Fruit fly (Drosophila melanogaster) whole organism, embryonic: ENCODE measurements around the gene CG18675.

Experiments
- Awh ChIP-seq: fragments of 200-800 bp; sonication (Bioruptor generic); IDR thresholded peaks from 2 replicates; pipeline ENCODE4, ENCODE4 v1.3.6; 2022; ENCODE audit warnings: missing biosample characterization, missing genetic modification characterization
- Blimp-1 ChIP-seq: fragments of 200-800 bp; sonication (Bioruptor generic); optimal IDR thresholded peaks from 3 replicates; lab custom pipeline; 2018; ENCODE audit warnings: missing biosample characterization, missing genetic modification characterization, mild to moderate bottlenecking, moderate library complexity, missing genetic modification reagents
- CG10267 ChIP-seq: fragments of 200-800 bp; sonication (Bioruptor generic); optimal IDR thresholded peaks from 2 replicates; lab custom pipeline; 2018; ENCODE audit warnings: missing biosample characterization, mild to moderate bottlenecking, missing genetic modification characterization, moderate library complexity
- CG11560 ChIP-seq: fragments of 200-800 bp; sonication (Bioruptor generic); IDR thresholded peaks from 3 replicates; pipeline ENCODE4 v1.3.6; 2022; ENCODE audit warnings: missing biosample characterization, missing genetic modification characterization
- CG17328 ChIP-seq: fragments of 200-800 bp; sonication (Bioruptor generic); IDR thresholded peaks from 2 replicates; pipeline ENCODE4 v1.3.6; 2022; ENCODE audit warnings: missing biosample characterization, missing genetic modification characterization
- CG1792 ChIP-seq: fragments of 200-800 bp; sonication (Bioruptor generic); optimal IDR thresholded peaks from 2 replicates; lab custom pipeline; 2016; ENCODE audit warnings: missing biosample characterization, missing genetic modification characterization
- CG18619 ChIP-seq: fragments of 200-800 bp; sonication (Bioruptor generic); optimal IDR thresholded peaks from 3 replicates; lab custom pipeline; 2017; ENCODE audit warnings: missing biosample characterization, mild to moderate bottlenecking, missing genetic modification characterization
- CG18764 ChIP-seq: fragments of 200-800 bp; sonication (Bioruptor generic); optimal IDR thresholded peaks from 3 replicates; lab custom pipeline; 2016; ENCODE audit warnings: missing biosample characterization, missing genetic modification characterization
- CG2875 ChIP-seq: fragments of 200-800 bp; sonication (Bioruptor generic); optimal IDR thresholded peaks from 2 replicates; lab custom pipeline; 2017; ENCODE audit warnings: missing biosample characterization, mild to moderate bottlenecking, missing genetic modification characterization, missing genetic modification reagents
- CG3163 ChIP-seq: fragments of 200-800 bp; sonication (Bioruptor generic); optimal IDR thresholded peaks from 3 replicates; lab custom pipeline; 2016; ENCODE audit warnings: missing biosample characterization, missing genetic modification characterization
- CG33557 ChIP-seq: fragments of 200-800 bp; sonication (Bioruptor generic); optimal IDR thresholded peaks from 2 replicates; lab custom pipeline; 2019; ENCODE audit warnings: missing biosample characterization, mild to moderate bottlenecking, missing genetic modification characterization, moderate library complexity
- CG3407 ChIP-seq: fragments of 200-800 bp; sonication (Bioruptor generic); optimal IDR thresholded peaks from 2 replicates; lab custom pipeline; 2018; ENCODE audit warnings: missing biosample characterization, mild to moderate bottlenecking, missing genetic modification characterization
- CG4707 ChIP-seq: fragments of 200-800 bp; sonication (Bioruptor generic); optimal IDR thresholded peaks from 2 replicates; lab custom pipeline; 2018; ENCODE audit warnings: missing biosample characterization, mild to moderate bottlenecking, missing genetic modification characterization, moderate library complexity
- CG7271 ChIP-seq: fragments of 200-800 bp; sonication (Bioruptor generic); optimal IDR thresholded peaks from 2 replicates; lab custom pipeline; 2018; ENCODE audit warnings: missing biosample characterization, mild to moderate bottlenecking, missing genetic modification characterization, moderate library complexity
- CG8388 ChIP-seq: fragments of 200-800 bp; sonication (Bioruptor generic); optimal IDR thresholded peaks from 2 replicates; lab custom pipeline; 2019; ENCODE audit warnings: missing biosample characterization, mild to moderate bottlenecking, missing genetic modification characterization, moderate library complexity
- Deaf1 ChIP-seq: fragments of 200-800 bp; optimal IDR thresholded peaks from 3 replicates; lab custom pipeline; 2019; ENCODE audit warnings: missing biosample characterization, mild to moderate bottlenecking, missing genetic modification characterization, moderate library complexity
- Dek ChIP-seq: fragments of 200-800 bp; sonication (Bioruptor generic); optimal IDR thresholded peaks from 3 replicates; lab custom pipeline; 2019; ENCODE audit warnings: missing biosample characterization, mild to moderate bottlenecking, missing genetic modification characterization, moderate library complexity
- HLHmδ ChIP-seq: fragments of 200-800 bp; sonication (Bioruptor generic); optimal IDR thresholded peaks from 2 replicates; lab custom pipeline; 2018; ENCODE audit warnings: missing biosample characterization, mild to moderate bottlenecking, missing genetic modification characterization, moderate library complexity
- Hmx ChIP-seq: fragments of 200-800 bp; sonication (Bioruptor generic); optimal IDR thresholded peaks from 2 replicates; lab custom pipeline; 2016; ENCODE audit warnings: missing biosample characterization, missing genetic modification characterization
- Jarid2 ChIP-seq: fragments of 200-800 bp; sonication (Bioruptor generic); optimal IDR thresholded peaks from 3 replicates; lab custom pipeline; 2017; ENCODE audit warnings: mild to moderate bottlenecking, missing biosample characterization, missing genetic modification reagents, missing genetic modification characterization
- Kr ChIP-seq: fragments of 200-800 bp; sonication (Bioruptor generic); optimal IDR thresholded peaks from 2 replicates; lab custom pipeline; 2017; ENCODE audit warnings: missing biosample characterization, mild to moderate bottlenecking, missing genetic modification characterization
- Med ChIP-seq: fragments of 200-800 bp; sonication (Bioruptor generic); peaks from one replicate; lab custom pipeline; 2016; ENCODE audit warnings: missing biosample characterization, missing genetic modification characterization, mild to moderate bottlenecking, inconsistent platforms, moderate library complexity
- Nf-YB ChIP-seq: fragments of 200-800 bp; sonication (Bioruptor generic); optimal IDR thresholded peaks from 3 replicates; lab custom pipeline; 2019; ENCODE audit warnings: missing biosample characterization, mild to moderate bottlenecking, missing genetic modification characterization, moderate library complexity
- Nf-YC ChIP-seq: fragments of 200-800 bp; optimal IDR thresholded peaks from 3 replicates; lab custom pipeline; 2019; ENCODE audit warnings: missing biosample characterization, mild to moderate bottlenecking, missing genetic modification characterization, moderate library complexity
- Optix ChIP-seq: fragments of 200-800 bp; sonication (Bioruptor generic); IDR thresholded peaks from 3 replicates; pipeline ENCODE4 v1.3.6; 2022; ENCODE audit warnings: missing biosample characterization, missing genetic modification characterization
- Sox102F ChIP-seq: fragments of 200-800 bp; sonication (Bioruptor generic); optimal IDR thresholded peaks from 2 replicates; lab custom pipeline; 2018; ENCODE audit warnings: missing biosample characterization, mild to moderate bottlenecking, missing genetic modification characterization, moderate library complexity
- Trl ChIP-seq, 3 experiments: fragments of >200 bp in 2 of 3; fragments of 200-800 bp in 1 of 3; sonication (Bioruptor generic) in 1 of 3; optimal IDR thresholded peaks; 2 replicates in 1 of 3; 3 replicates in 2 of 3; lab custom pipeline; 2016 to 2017; ENCODE audit warnings: missing biosample characterization in 1 of 3, missing genetic modification characterization in 1 of 3
- Usf ChIP-seq: fragments of 200-800 bp; sonication (Bioruptor generic); optimal IDR thresholded peaks from 2 replicates; lab custom pipeline; 2017; ENCODE audit warnings: missing genotype, missing biosample characterization, missing genetic modification characterization
- Xrp1 ChIP-seq: fragments of 200-800 bp; sonication (Bioruptor generic); IDR thresholded peaks from 2 replicates; pipeline ENCODE4 v1.3.6; 2022; ENCODE audit warnings: missing biosample characterization, missing genetic modification characterization
- YL-1 ChIP-seq: fragments of 200-800 bp; sonication (Bioruptor generic); optimal IDR thresholded peaks from 3 replicates; lab custom pipeline; 2017; ENCODE audit warnings: missing biosample characterization, mild to moderate bottlenecking, missing genetic modification characterization
- ap ChIP-seq: fragments of 200-800 bp; sonication (Bioruptor generic); IDR thresholded peaks from 2 replicates; pipeline ENCODE4 v1.3.6; 2022; ENCODE audit warnings: missing biosample characterization, missing genetic modification characterization
- btn ChIP-seq: fragments of 200-800 bp; sonication (Bioruptor generic); optimal IDR thresholded peaks from 2 replicates; lab custom pipeline; 2016; ENCODE audit warnings: missing biosample characterization, missing genetic modification characterization
- corto ChIP-seq: fragments of 200-800 bp; sonication (Bioruptor generic); optimal IDR thresholded peaks from 2 replicates; lab custom pipeline; 2016; ENCODE audit warnings: missing biosample characterization, mild to moderate bottlenecking, missing genetic modification characterization, moderate library complexity
- danr ChIP-seq: fragments of 200-800 bp; sonication (Bioruptor generic); IDR thresholded peaks from 2 replicates; pipeline ENCODE4 v1.3.6; 2022; ENCODE audit warnings: missing biosample characterization, missing genetic modification characterization
- en ChIP-seq: fragments of 200-800 bp; sonication (Bioruptor generic); optimal IDR thresholded peaks from 2 replicates; lab custom pipeline; 2016; ENCODE audit warnings: missing biosample characterization, missing genetic modification characterization
- exex ChIP-seq: fragments of 200-800 bp; sonication (Bioruptor generic); optimal IDR thresholded peaks from 4 replicates; lab custom pipeline; 2018; ENCODE audit warnings: missing biosample characterization, mild to moderate bottlenecking, missing genetic modification characterization, moderate library complexity
- h ChIP-seq: fragments of >200 bp; optimal IDR thresholded peaks from 2 replicates; lab custom pipeline; 2017
- jumu ChIP-seq: fragments of 200-800 bp; sonication (Bioruptor generic); optimal IDR thresholded peaks from 3 replicates; lab custom pipeline; 2016; ENCODE audit warnings: missing biosample characterization, missing genetic modification characterization
- ken ChIP-seq: fragments of 200-800 bp; sonication (Bioruptor generic); IDR thresholded peaks from 3 replicates; pipeline ENCODE4 v1.3.6; 2022; ENCODE audit warnings: missing biosample characterization, missing genetic modification characterization
- nom ChIP-seq: fragments of 200-800 bp; sonication (Bioruptor generic); optimal IDR thresholded peaks from 2 replicates; lab custom pipeline; 2017; ENCODE audit warnings: missing biosample characterization, missing genetic modification characterization, mild to moderate bottlenecking, moderate library complexity, missing genetic modification reagents
- org-1 ChIP-seq: fragments of 200-800 bp; sonication (Bioruptor generic); optimal IDR thresholded peaks from 2 replicates; lab custom pipeline; 2017; ENCODE audit warnings: missing biosample characterization, missing genetic modification characterization
- pros ChIP-seq: fragments of 200-800 bp; sonication (Bioruptor generic); optimal IDR thresholded peaks from 3 replicates; lab custom pipeline; 2019; ENCODE audit warnings: missing biosample characterization, mild to moderate bottlenecking, missing genetic modification characterization, moderate library complexity
- row ChIP-seq: fragments of 200-800 bp; sonication (Bioruptor generic); IDR thresholded peaks from 3 replicates; pipeline ENCODE4 v1.3.6; 2022; ENCODE audit warnings: missing biosample characterization, missing genetic modification characterization
- run ChIP-seq: fragments of 200-800 bp; sonication (Bioruptor generic); optimal IDR thresholded peaks from 3 replicates; lab custom pipeline; 2018; ENCODE audit warnings: missing biosample characterization, mild to moderate bottlenecking, missing genetic modification characterization
- sens ChIP-seq: fragments of 200-800 bp; sonication (Bioruptor generic); peaks from one replicate; lab custom pipeline; 2016; ENCODE audit warnings: missing biosample characterization, missing genetic modification characterization
- sqz ChIP-seq: fragments of 200-800 bp; sonication (Bioruptor generic); optimal IDR thresholded peaks from 3 replicates; lab custom pipeline; 2018; ENCODE audit warnings: missing biosample characterization, mild to moderate bottlenecking, missing genetic modification characterization
- ssp ChIP-seq: fragments of 200-800 bp; sonication (Bioruptor generic); IDR thresholded peaks from 2 replicates; pipeline ENCODE4 v1.3.6; 2022; ENCODE audit warnings: missing biosample characterization, missing genetic modification characterization
- tgo ChIP-seq: fragments of 200-800 bp; sonication (Bioruptor generic); IDR thresholded peaks from 3 replicates; pipeline ENCODE4 v1.3.6; 2022; ENCODE audit warnings: missing biosample characterization, missing genetic modification characterization
- tll ChIP-seq, 2 experiments: fragments of 200-800 bp in 1 of 2; fragments of >200 bp in 1 of 2; sonication (Bioruptor generic) in 1 of 2; optimal IDR thresholded peaks; 2 replicates each; lab custom pipeline; 2017 to 2019; ENCODE audit warnings: missing biosample characterization in 2 of 2, missing genetic modification characterization in 2 of 2, mild to moderate bottlenecking in 1 of 2, moderate library complexity in 1 of 2
- z ChIP-seq: fragments of 200-800 bp; sonication (Bioruptor generic); IDR thresholded peaks from 3 replicates; pipeline ENCODE4 v1.3.6; 2022; ENCODE audit warnings: missing biosample characterization, missing genetic modification characterization

Gene CG18675

DNA sequence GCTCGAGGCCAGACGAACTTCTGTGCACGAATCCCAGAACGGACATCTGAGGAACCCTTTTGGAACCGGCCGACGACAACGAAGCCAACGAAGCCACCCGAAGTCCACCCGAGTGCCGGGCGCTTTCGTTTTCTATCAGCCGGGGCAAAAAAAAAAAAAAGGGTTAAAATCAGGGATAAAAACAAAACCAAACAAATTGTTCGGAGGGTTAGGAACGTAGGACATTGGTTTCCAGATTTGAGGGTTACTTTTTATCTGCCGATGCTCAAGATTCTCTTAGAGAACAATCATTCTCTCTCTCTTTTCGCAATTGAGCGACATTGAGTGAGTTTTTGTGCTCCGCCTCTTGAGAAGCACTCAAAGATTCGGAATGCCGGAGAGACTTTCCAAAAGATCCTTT, 12.8 kb upstream of the CG18675 start, which contains the start of gene nab:
Gene nab (minus strand): TSS at position 7 of the 400 bp plus-strand sequence.
- TF ChIP-seq Nf-YC (tag; lab: Kevin White, UChicago) (peak; percentile 83), CG7271 (tag; lab: Kevin White, UChicago) (peak; percentile 38), sens (no peak), Optix (GFP tag; lab: Robert Waterston, UW) (no peak), Jarid2 (peak; percentile 0), CG2875 (GFP tag; lab: Kevin White, UChicago) (no peak), ap (no peak), Deaf1 (peak; percentile 92), Kr (GFP tag; lab: Kevin White, UChicago) (peak; percentile 56), row (GFP tag; lab: Robert Waterston, UW) (no peak), CG10267 (no peak), nom (GFP tag; lab: Kevin White, UChicago) (peak; percentile 13), Nf-YB (GFP tag; lab: Kevin White, UChicago) (peak; percentile 58), HLHmδ (GFP tag; lab: Kevin White, UChicago) (no peak), CG17328 (GFP tag; lab: Robert Waterston, UW) (0 out of 2 replicates have a peak, but pooled peaks have one; percentile 7), z (peak; percentile 95), run (tag; lab: Kevin White, UChicago) (no peak), sqz (GFP tag; lab: Kevin White, UChicago) (peak; percentile 25), Blimp-1 (GFP tag; lab: Kevin White, UChicago) (peak; percentile 31), danr (GFP tag; lab: Robert Waterston, UW) (no peak), Trl (optimal IDR thresholded peaks at IDR 0.05; lab: Kevin White, UChicago) (peak; percentile 7 to 66), Trl (GFP tag; optimal IDR thresholded peaks at IDR 0.05; lab: Kevin White, UChicago) (no peak), CG3163 (GFP tag; lab: Kevin White, UChicago) (no peak), pros (GFP tag; lab: Kevin White, UChicago) (peak; percentile 91), jumu (GFP tag; lab: Kevin White, UChicago) (no peak), Dek (tag; lab: Kevin White, UChicago) (no peak)

DNA sequence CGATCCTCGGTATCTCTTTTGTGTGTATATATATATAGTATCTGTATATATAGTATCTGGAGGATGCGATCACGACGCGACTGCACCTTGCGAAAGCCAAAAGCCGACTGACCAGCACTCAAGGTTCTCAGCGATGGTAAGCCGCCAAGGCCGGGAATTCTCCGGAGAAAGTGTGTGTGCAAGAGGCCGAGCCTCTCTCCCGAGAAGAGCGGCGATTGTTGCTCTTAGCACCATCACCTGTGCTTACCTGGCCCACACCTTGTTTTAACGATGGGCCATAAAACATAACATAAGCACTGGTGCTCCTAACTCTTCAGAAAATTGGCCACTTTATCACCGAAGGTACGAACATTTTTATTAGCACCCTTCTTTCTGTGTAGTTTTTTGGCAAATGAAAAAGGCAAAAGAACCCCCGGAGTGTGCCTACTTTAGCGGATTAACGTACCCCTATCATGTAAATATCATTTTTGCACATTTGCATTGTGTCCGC, 6.3 kb upstream of the CG18675 start, which contains the start of gene mas:
Gene mas (minus strand): TSS at position 112 of the 490 bp plus-strand sequence.
- TF ChIP-seq tll (GFP tag; optimal IDR thresholded peaks at IDR 0.05; lab: Kevin White, UChicago) (peak in 1 of 2 experiments; percentile 40), exex (tag; lab: Kevin White, UChicago) (no peak), Awh (GFP tag; lab: Robert Waterston, UW) (no peak), Nf-YC (tag; lab: Kevin White, UChicago) (no peak), CG18619 (GFP tag; lab: Kevin White, UChicago) (no peak), Med (GFP tag; lab: Kevin White, UChicago) (peak; percentile 43), CG11560 (tag; lab: Robert Waterston, UW) (no peak), CG4707 (GFP tag; lab: Kevin White, UChicago) (no peak), CG8388 (no peak), Sox102F (GFP tag; lab: Kevin White, UChicago) (no peak), Hmx (GFP tag; lab: Kevin White, UChicago) (no peak), YL-1 (GFP tag; lab: Kevin White, UChicago) (no peak), tgo (GFP tag; lab: Robert Waterston, UW) (no peak), Blimp-1 (GFP tag; lab: Kevin White, UChicago) (peak; percentile 32), corto (GFP tag; lab: Kevin White, UChicago) (no peak), ssp (GFP tag; lab: Robert Waterston, UW) (no peak), CG33557 (GFP tag; lab: Kevin White, UChicago) (no peak), Xrp1 (GFP tag; lab: Robert Waterston, UW) (no peak), en (GFP tag; lab: Kevin White, UChicago) (no peak), CG18764 (no peak), CG1792 (no peak), Usf (GFP tag; lab: Kevin White, UChicago) (no peak), Trl (optimal IDR thresholded peaks at IDR 0.05; lab: Kevin White, UChicago) (peak in 1 of 2 experiments; percentile 41), Trl (GFP tag; optimal IDR thresholded peaks at IDR 0.05; lab: Kevin White, UChicago) (no peak), CG3407 (GFP tag; lab: Kevin White, UChicago) (no peak), ken (GFP tag; lab: Robert Waterston, UW) (0 out of 3 replicates have a peak, but pooled peaks have one; percentile 35), h (no peak), org-1 (GFP tag; lab: Kevin White, UChicago) (no peak), btn (no peak)
